Worm (Caenorhabditis elegans): ENCODE measurements around the gene F46E10.3.

DNA sequence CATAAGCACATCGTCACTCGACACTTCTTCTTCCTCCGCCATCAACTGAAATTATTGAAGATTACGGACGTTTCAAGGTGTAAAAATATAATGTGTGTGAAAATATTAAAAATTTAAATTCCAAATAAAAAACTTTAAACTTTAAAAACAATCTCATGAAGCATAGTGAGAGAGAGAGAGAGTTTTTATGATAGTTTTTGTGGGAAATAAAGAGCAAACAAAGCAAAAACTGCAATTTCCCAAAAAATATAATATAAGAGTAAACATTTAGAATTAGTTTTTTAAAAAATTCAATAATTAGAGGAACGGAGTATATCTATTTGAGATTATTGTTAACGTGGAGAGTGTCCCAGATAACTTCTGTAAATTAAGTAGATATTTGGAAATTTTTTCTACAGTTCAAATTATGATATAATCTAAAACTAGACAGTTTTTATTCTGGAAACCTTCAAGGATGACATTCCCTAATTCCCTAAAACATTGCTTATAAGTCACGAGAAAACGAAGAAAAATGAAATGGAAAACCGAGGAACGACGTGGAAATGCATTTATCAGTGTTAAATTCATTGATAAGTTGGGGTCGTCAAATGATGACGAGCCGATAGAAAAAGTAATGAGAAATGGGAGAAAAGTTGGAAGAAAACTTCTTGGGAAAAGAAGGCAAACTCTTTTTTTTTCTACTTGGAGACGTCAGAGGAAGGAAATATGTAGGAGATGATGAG lies 28.5 kb downstream of the F46E10.3 start, which contains the start of gene dre-1:
- TF ChIP-seq ref-1 (GFP tag; conservative IDR thresholded peaks at IDR 0.05), result no peak
- no peak for TF ChIP-seq ztf-23 (GFP tag; IDR thresholded peaks at IDR 0.05)
- TF ChIP-seq flt-1 (GFP tag; IDR thresholded peaks at IDR 0.05), result no peak
- no peak for TF ChIP-seq ztf-29 (GFP tag; IDR thresholded peaks at IDR 0.05)
- TF ChIP-seq T22C8.4 (GFP tag; IDR thresholded peaks at IDR 0.05), result no peak
- no peak for TF ChIP-seq tab-1 (GFP tag; IDR thresholded peaks at IDR 0.05)
- TF ChIP-seq cog-1 (tag; optimal IDR thresholded peaks at IDR 0.05), result no peak
- TF ChIP-seq klf-2 (GFP tag; conservative IDR thresholded peaks at IDR 0.05), result no peak
- no peak for TF ChIP-seq med-1 (GFP tag; optimal IDR thresholded peaks at IDR 0.05; ENCODE audit: insufficient read depth)
